Fruit fly (Drosophila melanogaster) whole organism, embryonic: ENCODE results near the gene HisCl1.

Source experiments
- CG14860 ChIP-seq: fragments of 200-800 bp; sonication (Bioruptor generic); IDR thresholded peaks from 3 replicates; pipeline ENCODE4 v1.3.6; 2022; ENCODE audit warnings: missing biosample characterization, missing genetic modification characterization; ENCODE audit not compliant: partially characterized antibody
- CG3281 ChIP-seq: fragments of 200-800 bp; sonication (Bioruptor generic); optimal IDR thresholded peaks from 3 replicates; lab custom pipeline; 2017; ENCODE audit warnings: missing biosample characterization, mild to moderate bottlenecking, missing genetic modification characterization
- Oaz ChIP-seq: fragments of 200-800 bp; sonication (Bioruptor generic); IDR thresholded peaks from 2 replicates; pipeline ENCODE4 v1.3.6; 2022; ENCODE audit warnings: missing biosample characterization, missing genetic modification characterization
- Sox100B ChIP-seq: fragments of 200-800 bp; sonication (Bioruptor generic); optimal IDR thresholded peaks from 3 replicates; lab custom pipeline; 2018; ENCODE audit warnings: missing biosample characterization, mild to moderate bottlenecking, missing genetic modification characterization
- az2 ChIP-seq: fragments of 200-800 bp; sonication (Bioruptor generic); optimal IDR thresholded peaks from 3 replicates; lab custom pipeline; 2016; ENCODE audit warnings: missing biosample characterization, missing genetic modification characterization
- inv ChIP-seq: fragments of 200-800 bp; sonication (Bioruptor generic); IDR thresholded peaks from 2 replicates; pipeline ENCODE4 v1.3.6; 2022; ENCODE audit warnings: missing biosample characterization, missing genetic modification characterization; ENCODE audit not compliant: partially characterized antibody
- lbe ChIP-seq: fragments of 200-800 bp; sonication (Bioruptor generic); optimal IDR thresholded peaks from 2 replicates; lab custom pipeline; 2016; ENCODE audit warnings: missing biosample characterization, mild to moderate bottlenecking, missing genetic modification characterization
- sens ChIP-seq: fragments of 200-800 bp; sonication (Bioruptor generic); peaks from one replicate; lab custom pipeline; 2016; ENCODE audit warnings: missing biosample characterization, missing genetic modification characterization
- tup ChIP-seq: fragments of 200-800 bp; sonication (Bioruptor generic); optimal IDR thresholded peaks from 2 replicates; lab custom pipeline; 2016; ENCODE audit warnings: missing biosample characterization, mild to moderate bottlenecking, missing genetic modification characterization, moderate library complexity
- zfh1 ChIP-seq: fragments of 200-800 bp; sonication (Bioruptor generic); IDR thresholded peaks from 3 replicates; pipeline ENCODE4 v1.3.6; 2022; ENCODE audit warnings: missing biosample characterization, missing genetic modification characterization

DNA sequence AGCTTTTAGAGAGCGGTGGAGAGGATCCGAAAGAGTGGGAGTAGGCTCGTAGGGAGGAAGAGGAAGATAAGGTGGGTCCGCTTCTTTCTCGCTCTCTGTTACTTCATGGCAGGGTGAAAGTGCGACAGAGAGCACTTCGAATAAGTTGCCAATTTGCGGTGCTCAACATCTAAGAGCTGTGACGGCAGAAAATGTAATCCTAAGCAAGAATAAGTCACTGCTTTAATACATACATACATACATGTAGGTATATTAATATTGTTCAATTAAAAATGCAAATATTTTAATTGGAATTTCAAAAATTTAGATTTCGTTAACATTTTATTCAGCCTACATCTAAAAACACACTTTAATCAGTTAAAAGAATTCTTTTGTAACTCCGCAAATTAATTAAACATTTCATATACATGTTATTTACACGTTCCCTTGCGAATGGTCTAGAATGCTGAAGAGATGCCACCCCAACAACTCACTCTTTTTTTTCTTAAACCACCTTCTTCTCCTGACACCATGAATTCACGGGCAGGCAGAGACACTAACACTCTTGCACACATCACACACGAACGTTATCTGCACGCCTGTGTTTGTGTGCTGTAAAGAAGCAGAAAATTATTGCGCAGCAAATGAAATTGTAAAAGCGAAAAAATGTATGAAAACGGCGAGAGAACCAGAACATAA lies 28.3 kb upstream of the HisCl1 start:
- TF ChIP-seq az2 (GFP tag; lab: Kevin White, UChicago) (no peak), lbe (GFP tag; lab: Kevin White, UChicago) (peak; percentile 58), inv (GFP tag; lab: Robert Waterston, UW) (no peak), Sox100B (no peak), CG14860 (GFP tag; lab: Robert Waterston, UW) (no peak), sens (GFP tag; lab: Kevin White, UChicago) (peak; percentile 10), Oaz (no peak), tup (GFP tag; lab: Kevin White, UChicago) (no peak), zfh1 (no peak), CG3281 (peak; percentile 54)
